Fruit fly (Drosophila melanogaster) whole organism, adult: ENCODE results near the gene CG13050.
A peak's percentile ranks its signal among the peaks of the same experiment; 100 is the strongest.

Experiments used
- CG11617 ChIP-seq: fragments of 200-800 bp; sonication (Bioruptor generic); optimal IDR thresholded peaks from 2 replicates; lab custom pipeline; 2017; ENCODE audit warnings: mild to moderate bottlenecking, missing biosample characterization, missing genetic modification reagents, missing genetic modification characterization
- CG12768 ChIP-seq: fragments of 200-800 bp; sonication (Bioruptor generic); optimal IDR thresholded peaks from 2 replicates; lab custom pipeline; 2017; ENCODE audit warnings: missing biosample characterization, missing genetic modification characterization, mild to moderate bottlenecking, moderate library complexity, missing genetic modification reagents
- CG14711 ChIP-seq: fragments of 200-800 bp; sonication (Bioruptor generic); optimal IDR thresholded peaks from 2 replicates; lab custom pipeline; 2018; ENCODE audit warnings: missing biosample characterization, mild to moderate bottlenecking, missing genetic modification characterization, moderate library complexity
- CG1620 ChIP-seq: fragments of 200-800 bp; sonication (Bioruptor generic); optimal IDR thresholded peaks from 2 replicates; lab custom pipeline; 2016; ENCODE audit warnings: missing biosample characterization, missing genetic modification characterization
- CG33017 ChIP-seq: fragments of 200-800 bp; sonication (Bioruptor generic); optimal IDR thresholded peaks from 2 replicates; lab custom pipeline; 2018; ENCODE audit warnings: missing biosample characterization, mild to moderate bottlenecking, missing genetic modification characterization, moderate library complexity
- CG5204 ChIP-seq: fragments of 200-800 bp; sonication (Bioruptor generic); optimal IDR thresholded peaks from 2 replicates; lab custom pipeline; 2016; ENCODE audit warnings: missing biosample characterization, missing genetic modification characterization
- CG7045 ChIP-seq: fragments of 200-800 bp; sonication (Bioruptor generic); optimal IDR thresholded peaks from 2 replicates; lab custom pipeline; 2017; ENCODE audit warnings: missing biosample characterization, mild to moderate bottlenecking, missing genetic modification characterization
- CG7101 ChIP-seq: fragments of 200-800 bp; sonication (Bioruptor generic); optimal IDR thresholded peaks from 2 replicates; lab custom pipeline; 2018; ENCODE audit warnings: missing biosample characterization, mild to moderate bottlenecking, missing genetic modification characterization, moderate library complexity
- Clk ChIP-seq: fragments of 200-800 bp; sonication (Bioruptor generic); optimal IDR thresholded peaks from 2 replicates; lab custom pipeline; 2017; ENCODE audit warnings: missing biosample characterization, missing genetic modification characterization
- Crg-1 ChIP-seq: fragments of 200-800 bp; sonication (Bioruptor generic); optimal IDR thresholded peaks from 2 replicates; lab custom pipeline; 2016; ENCODE audit warnings: missing biosample characterization, missing genetic modification characterization
- Hr96 ChIP-seq: fragments of 200-800 bp; sonication (Bioruptor generic); optimal IDR thresholded peaks from 2 replicates; lab custom pipeline; 2016; ENCODE audit warnings: missing biosample characterization, missing genetic modification characterization
- Mnt ChIP-seq: fragments of 200-800 bp; sonication (Bioruptor generic); optimal IDR thresholded peaks from 2 replicates; lab custom pipeline; 2016; ENCODE audit warnings: missing biosample characterization, mild to moderate bottlenecking, missing genetic modification characterization
- bab1 ChIP-seq: fragments of 200-800 bp; sonication (Bioruptor generic); optimal IDR thresholded peaks from 3 replicates; lab custom pipeline; 2019; ENCODE audit warnings: missing biosample characterization, mild to moderate bottlenecking, missing genetic modification characterization, moderate library complexity
- cic ChIP-seq: fragments of 200-800 bp; sonication (Bioruptor generic); optimal IDR thresholded peaks from 2 replicates; lab custom pipeline; 2017; ENCODE audit warnings: missing biosample characterization, mild to moderate bottlenecking, missing genetic modification characterization, moderate library complexity
- cnc ChIP-seq, 2 experiments: fragments of >200 bp; optimal IDR thresholded peaks; 2 replicates each; lab custom pipeline; 2017
- kay ChIP-seq: fragments of 200-800 bp; sonication (Bioruptor generic); peaks from one replicate; lab custom pipeline; 2016; ENCODE audit warnings: missing biosample characterization, missing genetic modification characterization, borderline replicate concordance
- ovo ChIP-seq: fragments of 200-800 bp; sonication (Bioruptor generic); optimal IDR thresholded peaks from 2 replicates; lab custom pipeline; 2016; ENCODE audit warnings: missing biosample characterization, missing genetic modification characterization
- pad ChIP-seq: fragments of 200-800 bp; sonication (Bioruptor generic); optimal IDR thresholded peaks from 3 replicates; lab custom pipeline; 2017; ENCODE audit warnings: missing biosample characterization, missing genetic modification characterization, mild to moderate bottlenecking, moderate library complexity, missing genetic modification reagents
- tj ChIP-seq: fragments of 200-800 bp; sonication (Bioruptor generic); optimal IDR thresholded peaks from 3 replicates; lab custom pipeline; 2017; ENCODE audit warnings: missing biosample characterization, mild to moderate bottlenecking, missing genetic modification characterization, moderate library complexity
- toe ChIP-seq: fragments of 200-800 bp; sonication (Bioruptor generic); optimal IDR thresholded peaks from 2 replicates; lab custom pipeline; 2016; ENCODE audit warnings: missing biosample characterization, missing genetic modification characterization

CG13050 gene

DNA sequence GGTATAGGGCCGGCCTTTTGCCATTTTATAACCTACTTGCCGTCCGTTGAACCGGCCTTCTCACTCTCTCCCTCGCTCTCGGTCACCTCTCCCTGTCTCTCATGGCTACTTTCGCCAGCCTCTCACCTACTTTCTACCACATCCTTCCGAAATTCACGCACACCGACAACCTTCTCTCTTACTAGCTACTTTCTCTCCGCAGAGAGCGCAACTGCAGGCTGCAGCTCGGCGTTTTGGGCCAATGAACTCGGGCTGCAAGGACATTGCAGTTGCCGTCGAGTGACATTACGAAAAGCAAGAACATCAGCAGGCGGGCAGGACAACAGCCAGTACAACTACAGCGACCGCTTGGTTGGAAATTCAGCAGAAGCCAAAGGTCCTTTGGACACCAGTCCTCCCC lies 37.8 kb downstream of the CG13050 start:
- TF ChIP-seq CG7045 (GFP tag; lab: Kevin White, UChicago) (no peak), cic (no peak), toe (GFP tag; lab: Kevin White, UChicago) (no peak), CG7101 (tag; lab: Kevin White, UChicago) (no peak), CG5204 (no peak), Clk (GFP tag; lab: Kevin White, UChicago) (no peak), kay (GFP tag; lab: Kevin White, UChicago) (no peak), pad (no peak), CG33017 (tag; lab: Kevin White, UChicago) (no peak), CG11617 (GFP tag; lab: Kevin White, UChicago) (no peak), bab1 (GFP tag; lab: Kevin White, UChicago) (no peak), tj (GFP tag; lab: Kevin White, UChicago) (no peak), cnc (optimal IDR thresholded peaks at IDR 0.05; lab: Kevin White, UChicago) (no peak), CG1620 (GFP tag; lab: Kevin White, UChicago) (no peak), Hr96 (no peak), Crg-1 (GFP tag; lab: Kevin White, UChicago) (no peak)

- TF ChIP-seq CG1620 (GFP tag; lab: Kevin White, UChicago) = no peak
- peak; percentile 79 for TF ChIP-seq tj (GFP tag; lab: Kevin White, UChicago)
- TF ChIP-seq CG7045 (GFP tag; lab: Kevin White, UChicago) = peak; percentile 16
- no peak for TF ChIP-seq CG5204
- peak; percentile 65 for TF ChIP-seq cic
- no peak for TF ChIP-seq Clk (GFP tag; lab: Kevin White, UChicago)
- peak; percentile 70 for TF ChIP-seq CG12768 (GFP tag; lab: Kevin White, UChicago)
- TF ChIP-seq bab1 (GFP tag; lab: Kevin White, UChicago) = no peak
- no peak for TF ChIP-seq Crg-1 (GFP tag; lab: Kevin White, UChicago)
- no peak for TF ChIP-seq Hr96
- peak; percentile 48 for TF ChIP-seq CG7101 (tag; lab: Kevin White, UChicago)
- TF ChIP-seq toe (GFP tag; lab: Kevin White, UChicago) = peak; percentile 21
- TF ChIP-seq pad = no peak
- TF ChIP-seq ovo (GFP tag; lab: Kevin White, UChicago) = peak; percentile 34
- peak; percentile 89 for TF ChIP-seq kay (GFP tag; lab: Kevin White, UChicago)
- TF ChIP-seq Mnt (GFP tag; lab: Kevin White, UChicago) = peak; percentile 43
- peak; percentile 28 for TF ChIP-seq CG33017 (tag; lab: Kevin White, UChicago)
- peak in 1 of 2 experiments; percentile 53 for TF ChIP-seq cnc (optimal IDR thresholded peaks at IDR 0.05; lab: Kevin White, UChicago)
- peak; percentile 61 for TF ChIP-seq CG11617 (GFP tag; lab: Kevin White, UChicago)
- TF ChIP-seq CG14711 (tag; lab: Kevin White, UChicago) = peak; percentile 23
Observed at dm6 chr3L:16233850-16234494, 45.1 kb downstream of the CG13050 start.

dm6 chr3L:16232924-16233323 lies 46.1 kb downstream of the CG13050 start, which contains the start of gene Hsc20:
Gene Hsc20 (plus strand): TSS chr3L:16233127.
- TF ChIP-seq CG12768 (GFP tag; lab: Kevin White, UChicago) (no peak), bab1 (GFP tag; lab: Kevin White, UChicago) (peak; percentile 10), cnc (optimal IDR thresholded peaks at IDR 0.05; lab: Kevin White, UChicago) (no peak), kay (GFP tag; lab: Kevin White, UChicago) (peak; percentile 9)

DNA sequence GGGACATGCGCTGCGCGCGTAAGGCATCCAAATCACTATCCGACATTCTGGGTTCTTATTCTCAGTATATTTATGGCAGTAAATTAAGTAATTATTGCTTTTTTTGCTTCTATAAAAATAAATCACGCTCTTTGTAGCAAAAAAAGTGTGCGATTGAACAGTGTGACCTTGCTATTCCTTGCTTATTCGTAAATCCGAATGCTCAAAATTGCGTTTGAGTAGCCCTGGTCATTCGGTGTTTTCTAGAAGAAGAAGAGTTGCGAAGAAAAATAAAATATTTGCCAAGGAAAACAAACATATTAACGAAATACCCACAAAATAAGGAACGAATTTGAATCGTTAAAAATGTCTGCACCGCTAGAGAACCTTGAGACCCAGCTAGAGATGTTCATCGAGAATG lies 47.2 kb downstream of the CG13050 start, which contains the start of the genes PDCD-5 and MED10:
Gene PDCD-5, minus strand, starts transcription at position 182 of the 400 bp plus-strand sequence.
Gene MED10, plus strand, starts transcription at position 228 of the 400 bp plus-strand sequence.
- TF ChIP-seq CG7101 (tag; lab: Kevin White, UChicago) = peak; percentile 11
- no peak for TF ChIP-seq tj (GFP tag; lab: Kevin White, UChicago)
- no peak for TF ChIP-seq Clk (GFP tag; lab: Kevin White, UChicago)
- TF ChIP-seq toe (GFP tag; lab: Kevin White, UChicago) = no peak
- no peak for TF ChIP-seq CG11617 (GFP tag; lab: Kevin White, UChicago)
- TF ChIP-seq CG1620 (GFP tag; lab: Kevin White, UChicago) = peak; percentile 19
- TF ChIP-seq bab1 (GFP tag; lab: Kevin White, UChicago) = peak; percentile 70
- no peak for TF ChIP-seq CG7045 (GFP tag; lab: Kevin White, UChicago)
- no peak for TF ChIP-seq CG12768 (GFP tag; lab: Kevin White, UChicago)
- no peak for TF ChIP-seq ovo (GFP tag; lab: Kevin White, UChicago)
- TF ChIP-seq Mnt (GFP tag; lab: Kevin White, UChicago) = peak; percentile 54
- no peak for TF ChIP-seq cnc (optimal IDR thresholded peaks at IDR 0.05; lab: Kevin White, UChicago)
- peak; percentile 40 for TF ChIP-seq CG14711 (tag; lab: Kevin White, UChicago)
- peak; percentile 28 for TF ChIP-seq cic
- TF ChIP-seq Hr96 = no peak
- no peak for TF ChIP-seq CG5204
- TF ChIP-seq pad = no peak
- no peak for TF ChIP-seq Crg-1 (GFP tag; lab: Kevin White, UChicago)

DNA sequence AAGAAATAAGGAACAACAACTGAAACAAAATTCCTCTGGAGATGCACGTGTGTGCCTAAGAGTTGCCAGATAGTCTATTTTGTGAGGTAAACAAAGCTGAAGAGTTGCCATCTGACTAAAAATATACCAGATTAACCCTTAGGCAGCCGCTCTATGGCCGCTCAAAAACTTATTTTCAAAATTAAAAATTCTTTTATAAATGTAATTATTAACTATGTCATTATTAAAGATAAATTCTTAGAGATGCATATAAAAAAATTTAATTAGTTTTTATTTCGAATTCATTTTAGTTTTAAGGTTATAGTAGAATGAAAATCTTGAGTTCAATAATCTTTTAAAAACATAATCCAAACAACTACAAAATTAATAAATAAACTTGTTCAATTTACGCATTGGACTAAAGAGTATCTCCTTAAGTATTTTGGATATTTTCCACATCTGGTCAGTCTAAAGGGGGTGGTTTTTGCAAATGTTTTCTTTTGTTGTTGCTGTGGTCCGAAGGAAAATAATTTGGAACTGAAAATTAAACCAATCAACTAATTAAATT lies 50.3 kb downstream of the CG13050 start, which contains the start of gene Tmx3:
Gene Tmx3, plus strand, starts transcription at position 442 of the 547 bp plus-strand sequence.
- TF ChIP-seq CG7101 (tag; lab: Kevin White, UChicago) (peak; percentile 93), kay (GFP tag; lab: Kevin White, UChicago) (peak; percentile 13), CG14711 (tag; lab: Kevin White, UChicago) (peak; percentile 89), Mnt (GFP tag; lab: Kevin White, UChicago) (peak; percentile 98), cnc (optimal IDR thresholded peaks at IDR 0.05; lab: Kevin White, UChicago) (no peak), Hr96 (no peak), Crg-1 (GFP tag; lab: Kevin White, UChicago) (peak; percentile 85), Clk (GFP tag; lab: Kevin White, UChicago) (peak; percentile 36), CG33017 (tag; lab: Kevin White, UChicago) (peak; percentile 92), pad (peak; percentile 58), CG11617 (GFP tag; lab: Kevin White, UChicago) (peak; percentile 81), bab1 (GFP tag; lab: Kevin White, UChicago) (peak; percentile 75), CG1620 (GFP tag; lab: Kevin White, UChicago) (peak; percentile 69), CG12768 (GFP tag; lab: Kevin White, UChicago) (peak; percentile 76), cic (peak; percentile 43), CG7045 (GFP tag; lab: Kevin White, UChicago) (peak; percentile 86), toe (GFP tag; lab: Kevin White, UChicago) (peak; percentile 70), CG5204 (peak; percentile 62), tj (GFP tag; lab: Kevin White, UChicago) (peak; percentile 54), ovo (GFP tag; lab: Kevin White, UChicago) (peak; percentile 52)
